Fruit fly (Drosophila melanogaster): ENCODE results near the gene CG31955.

CG31955 gene

dm6 chr2L:3696438-3696837, 16.5 kb downstream of the CG31955 start, which contains the start of gene IM33:
IM33 (minus strand) TSS chr2L:3696658.
- no peak for TF ChIP-seq woc (GFP tag; optimal IDR thresholded peaks at IDR 0.05)
- no peak for TF ChIP-seq foxo (GFP tag; optimal IDR thresholded peaks at IDR 0.05)
- no peak for TF ChIP-seq rgr (GFP tag; optimal IDR thresholded peaks at IDR 0.05)
- TF ChIP-seq dsf (GFP tag; optimal IDR thresholded peaks at IDR 0.05; ENCODE audit: borderline replicate concordance), result no peak
- TF ChIP-seq dmrt93B (GFP tag; optimal IDR thresholded peaks at IDR 0.05), result no peak

- no peak for TF ChIP-seq Rel (GFP tag; optimal IDR thresholded peaks at IDR 0.05)
- TF ChIP-seq Rel (tag; optimal IDR thresholded peaks at IDR 0.05), result peak; percentile 96
- no peak for TF ChIP-seq CG9705 (GFP tag; optimal IDR thresholded peaks at IDR 0.05)
Measured at dm6 chr2L:3695361-3695818, 17.5 kb downstream of the CG31955 start, which contains the start of gene CG16713. CG16713 (minus strand) TSS chr2L:3695411.

- TF ChIP-seq woc (GFP tag; optimal IDR thresholded peaks at IDR 0.05), result no peak
- no peak for TF ChIP-seq Myc (optimal IDR thresholded peaks at IDR 0.05)
- TF ChIP-seq dmrt93B (GFP tag; optimal IDR thresholded peaks at IDR 0.05), result no peak
- no peak for TF ChIP-seq foxo (GFP tag; optimal IDR thresholded peaks at IDR 0.05)
- TF ChIP-seq brk (GFP tag; optimal IDR thresholded peaks at IDR 0.05), result no peak
- TF ChIP-seq fru (GFP tag; optimal IDR thresholded peaks at IDR 0.05), result no peak
- no peak for TF ChIP-seq N (GFP tag; optimal IDR thresholded peaks at IDR 0.05)
- no peak for TF ChIP-seq Abd-B (GFP tag; optimal IDR thresholded peaks at IDR 0.05)
- TF ChIP-seq Mio (GFP tag; optimal IDR thresholded peaks at IDR 0.05), result no peak
- TF ChIP-seq rgr (GFP tag; optimal IDR thresholded peaks at IDR 0.05), result no peak
Measured at dm6 chr2L:3694920-3695319, 18.0 kb downstream of the CG31955 start, which contains the start of gene CG43165. CG43165 (minus strand) TSS chr2L:3695020.

- no peak for TF ChIP-seq sage (GFP tag; optimal IDR thresholded peaks at IDR 0.05)
Measured at dm6 chr2L:3693805-3694204, 19.1 kb downstream of the CG31955 start, which contains the start of gene Acp24A4. Acp24A4 (minus strand) TSS chr2L:3693905.

dm6 chr2L:3693082-3693481, 19.8 kb downstream of the CG31955 start, which contains the start of gene CG3513:
CG3513 (minus strand) TSS chr2L:3693182.
- no peak for TF ChIP-seq pan (optimal IDR thresholded peaks at IDR 0.05)
- no peak for TF ChIP-seq Jra (GFP tag; optimal IDR thresholded peaks at IDR 0.05)
- TF ChIP-seq dl (GFP tag; optimal IDR thresholded peaks at IDR 0.05; ENCODE audit: insufficient read depth in 1 of 2, partially characterized antibody in 2 of 2), result no peak
- TF ChIP-seq usp (GFP tag; optimal IDR thresholded peaks at IDR 0.05), result no peak
- TF ChIP-seq Myc (optimal IDR thresholded peaks at IDR 0.05), result no peak
- no peak for TF ChIP-seq N (GFP tag; optimal IDR thresholded peaks at IDR 0.05)
- no peak for TF ChIP-seq OdsH (GFP tag; optimal IDR thresholded peaks at IDR 0.05)
- no peak for TF ChIP-seq br (GFP tag; optimal IDR thresholded peaks at IDR 0.05)
- TF ChIP-seq ey (GFP tag; optimal IDR thresholded peaks at IDR 0.05), result no peak
- TF ChIP-seq sv (GFP tag; optimal IDR thresholded peaks at IDR 0.05), result no peak
- no peak for TF ChIP-seq Hnf4 (GFP tag; optimal IDR thresholded peaks at IDR 0.05)
- TF ChIP-seq HLH106 (tag; optimal IDR thresholded peaks at IDR 0.05), result no peak
- no peak for TF ChIP-seq foxo (GFP tag; optimal IDR thresholded peaks at IDR 0.05)
- TF ChIP-seq tai (GFP tag; optimal IDR thresholded peaks at IDR 0.05), result no peak
- no peak for TF ChIP-seq CG9705 (GFP tag; optimal IDR thresholded peaks at IDR 0.05)
- TF ChIP-seq Dif (GFP tag; optimal IDR thresholded peaks at IDR 0.05; ENCODE audit: partially characterized antibody), result no peak

dm6 chr2L:3692466-3692865, 20.4 kb downstream of the CG31955 start, which contains the start of gene CG16704:
CG16704 (minus strand) TSS chr2L:3692587.
- TF ChIP-seq Rel (GFP tag; optimal IDR thresholded peaks at IDR 0.05), result no peak
- TF ChIP-seq Rel (tag; optimal IDR thresholded peaks at IDR 0.05), result peak; percentile 23
- no peak for TF ChIP-seq CG9705 (GFP tag; optimal IDR thresholded peaks at IDR 0.05)

dm6 chr2L:3685139-3685851, 27.6 kb downstream of the CG31955 start:
- no peak for TF ChIP-seq CrebA (GFP tag; optimal IDR thresholded peaks at IDR 0.05; ENCODE audit: borderline replicate concordance)
- no peak for TF ChIP-seq dmrt93B (GFP tag; optimal IDR thresholded peaks at IDR 0.05)
- TF ChIP-seq HLH106 (tag; optimal IDR thresholded peaks at IDR 0.05), result no peak
- TF ChIP-seq woc (GFP tag; optimal IDR thresholded peaks at IDR 0.05), result no peak
- TF ChIP-seq Vsx2 (GFP tag; optimal IDR thresholded peaks at IDR 0.05; ENCODE audit: partially characterized antibody), result no peak
- TF ChIP-seq dl (GFP tag; optimal IDR thresholded peaks at IDR 0.05; ENCODE audit: insufficient read depth in 1 of 2, partially characterized antibody in 2 of 2), result no peak
